Worm (Caenorhabditis elegans): ENCODE measurements around the gene Y53G8AL.1.

ce11 chrIII:3255023-3255422 is 22.1 kb downstream of the Y53G8AL.1 start:
- TF ChIP-seq ceh-82 (tag; optimal IDR thresholded peaks at IDR 0.05) (no peak), elt-1 (tag; optimal IDR thresholded peaks at IDR 0.05) (no peak), lin-13 (GFP tag; optimal IDR thresholded peaks at IDR 0.05) (no peak), nhr-11 (tag; optimal IDR thresholded peaks at IDR 0.05) (no peak), lin-39 (tag; optimal IDR thresholded peaks at IDR 0.05) (no peak), fos-1 (tag; optimal IDR thresholded peaks at IDR 0.05) (no peak), Y55F3AM.14 (GFP tag; optimal IDR thresholded peaks at IDR 0.05) (no peak), zag-1 (tag; optimal IDR thresholded peaks at IDR 0.05) (no peak)

Measured in whole organism, L2 larva.